Worm (Caenorhabditis elegans) whole organism, early embryonic: ENCODE results near the gene lin-8.

ENCODE experiments used
- aly-1 ChIP-seq: sonication (generic microtip); optimal IDR thresholded peaks from 2 replicates; lab custom pipeline; 2016; ENCODE audit warnings: missing genetic modification characterization, missing compliant biosample characterization
- ama-1 ChIP-seq: fragments of 150-350 bp; optimal IDR thresholded peaks from 2 replicates; lab custom pipeline; 2014
- ceh-13 ChIP-seq: fragments of 200-800 bp; sonication (Bioruptor generic); optimal IDR thresholded peaks from 2 replicates; lab custom pipeline; 2018; ENCODE audit warnings: mild to moderate bottlenecking, missing genetic modification characterization, missing compliant biosample characterization
- ceh-36 ChIP-seq: sonication (generic microtip); optimal IDR thresholded peaks from 2 replicates; lab custom pipeline; 2016; ENCODE audit warnings: missing genetic modification characterization, inconsistent platforms, missing compliant biosample characterization
- flt-1 ChIP-seq: fragments of 200-800 bp; sonication (Bioruptor generic); IDR thresholded peaks from 2 replicates; pipeline ENCODE4 v1.3.6; 2022; ENCODE audit warnings: missing genetic modification characterization, missing compliant biosample characterization
- hmg-4 ChIP-seq: fragments of 200-800 bp; sonication (Bioruptor generic); optimal IDR thresholded peaks from 2 replicates; lab custom pipeline; 2018; ENCODE audit warnings: mild to moderate bottlenecking, missing genetic modification characterization, missing compliant biosample characterization
- hnd-1 ChIP-seq: sonication (generic microtip); optimal IDR thresholded peaks from 2 replicates; lab custom pipeline; 2016; ENCODE audit warnings: missing genetic modification characterization, missing compliant biosample characterization
- pes-1 ChIP-seq: fragments of 200-800 bp; sonication (Bioruptor generic); IDR thresholded peaks from 2 replicates; pipeline ENCODE4 v1.3.6; 2022; ENCODE audit warnings: missing genetic modification reagents, missing genetic modification characterization, missing compliant biosample characterization
- scrt-1 ChIP-seq: fragments of 200-800 bp; sonication (Bioruptor generic); IDR thresholded peaks from 2 replicates; pipeline ENCODE4 v1.3.6; 2022; ENCODE audit warnings: missing genetic modification characterization, missing compliant biosample characterization
- tra-4 ChIP-seq: sonication (generic microtip); optimal IDR thresholded peaks from 2 replicates; lab custom pipeline; 2017; ENCODE audit warnings: missing genetic modification characterization, missing compliant biosample characterization

- TF ChIP-seq ama-1 (lab: Kevin White, UChicago) (no peak), ceh-36 (tag; lab: Kevin White, UChicago) (peak; percentile 9), scrt-1 (GFP tag; lab: Robert Waterston, UW) (no peak), tra-4 (no peak), hmg-4 (GFP tag; lab: Kevin White, UChicago) (peak; percentile 44), pes-1 (GFP tag; lab: Robert Waterston, UW) (no peak), aly-1 (tag; lab: Kevin White, UChicago) (peak; percentile 9), ceh-13 (no peak), flt-1 (GFP tag; lab: Robert Waterston, UW) (no peak), hnd-1 (tag; lab: Kevin White, UChicago) (no peak)
Measured at ce11 chrII:3055531-3055930, 1.1 kb upstream of the lin-8 start.
